Fruit fly (Drosophila melanogaster) whole organism, embryonic: ENCODE results near the gene RapGAP1.
A peak's percentile ranks its signal among the peaks of the same experiment; 100 is the strongest.

ENCODE experiments used
- Atf-2 ChIP-seq: fragments of 200-800 bp; sonication (Bioruptor generic); optimal IDR thresholded peaks from 2 replicates; lab custom pipeline; 2016; ENCODE audit warnings: missing biosample characterization, missing genetic modification characterization
- Awh ChIP-seq: fragments of 200-800 bp; sonication (Bioruptor generic); IDR thresholded peaks from 2 replicates; pipeline ENCODE4, ENCODE4 v1.3.6; 2022; ENCODE audit warnings: missing biosample characterization, missing genetic modification characterization
- Blimp-1 ChIP-seq: fragments of 200-800 bp; sonication (Bioruptor generic); optimal IDR thresholded peaks from 3 replicates; lab custom pipeline; 2018; ENCODE audit warnings: missing biosample characterization, missing genetic modification characterization, mild to moderate bottlenecking, moderate library complexity, missing genetic modification reagents
- BtbVII ChIP-seq: fragments of 200-800 bp; sonication (Bioruptor generic); optimal IDR thresholded peaks from 3 replicates; lab custom pipeline; 2017; ENCODE audit warnings: missing biosample characterization, mild to moderate bottlenecking, missing genetic modification characterization
- CG1024 ChIP-seq: fragments of 200-800 bp; sonication (Bioruptor generic); IDR thresholded peaks from 2 replicates; pipeline ENCODE4 v1.3.6; 2022; ENCODE audit warnings: missing biosample characterization, missing genetic modification characterization
- CG10267 ChIP-seq: fragments of 200-800 bp; sonication (Bioruptor generic); optimal IDR thresholded peaks from 2 replicates; lab custom pipeline; 2018; ENCODE audit warnings: missing biosample characterization, mild to moderate bottlenecking, missing genetic modification characterization, moderate library complexity
- CG11695 ChIP-seq: fragments of 200-800 bp; sonication (Bioruptor generic); IDR thresholded peaks from 3 replicates; pipeline ENCODE4 v1.3.6; 2022; ENCODE audit warnings: missing biosample characterization, missing genetic modification characterization
- CG12236 ChIP-seq: fragments of 200-800 bp; sonication (Bioruptor generic); optimal IDR thresholded peaks from 2 replicates; lab custom pipeline; 2016; ENCODE audit warnings: missing biosample characterization, missing genetic modification characterization
- CG12391 ChIP-seq: fragments of 200-800 bp; sonication (Bioruptor generic); optimal IDR thresholded peaks from 3 replicates; lab custom pipeline; 2018; ENCODE audit warnings: missing biosample characterization, mild to moderate bottlenecking, missing genetic modification characterization, moderate library complexity
- CG13894 ChIP-seq: fragments of 200-800 bp; sonication (Bioruptor generic); optimal IDR thresholded peaks from 3 replicates; lab custom pipeline; 2018; ENCODE audit warnings: missing biosample characterization, mild to moderate bottlenecking, missing genetic modification characterization, moderate library complexity
- CG17912 ChIP-seq: fragments of 200-800 bp; sonication (Bioruptor generic); optimal IDR thresholded peaks from 2 replicates; lab custom pipeline; 2018; ENCODE audit warnings: missing biosample characterization, mild to moderate bottlenecking, missing genetic modification characterization
- CG18764 ChIP-seq: fragments of 200-800 bp; sonication (Bioruptor generic); optimal IDR thresholded peaks from 3 replicates; lab custom pipeline; 2016; ENCODE audit warnings: missing biosample characterization, missing genetic modification characterization
- CG2120 ChIP-seq: fragments of 200-800 bp; sonication (Bioruptor generic); optimal IDR thresholded peaks from 3 replicates; lab custom pipeline; 2016; ENCODE audit warnings: missing biosample characterization, missing genetic modification characterization
- CG2202 ChIP-seq: fragments of 200-800 bp; sonication (Bioruptor generic); optimal IDR thresholded peaks from 2 replicates; lab custom pipeline; 2018; ENCODE audit warnings: missing biosample characterization, mild to moderate bottlenecking, missing genetic modification characterization
- CG2678 ChIP-seq: fragments of 200-800 bp; sonication (Bioruptor generic); optimal IDR thresholded peaks from 3 replicates; lab custom pipeline; 2019; ENCODE audit warnings: missing biosample characterization, mild to moderate bottlenecking, missing genetic modification characterization, moderate library complexity
- CG30020 ChIP-seq: fragments of 200-800 bp; optimal IDR thresholded peaks from 2 replicates; lab custom pipeline; 2019; ENCODE audit warnings: missing biosample characterization, mild to moderate bottlenecking, missing genetic modification characterization, moderate library complexity
- CG3281 ChIP-seq: fragments of 200-800 bp; sonication (Bioruptor generic); optimal IDR thresholded peaks from 3 replicates; lab custom pipeline; 2017; ENCODE audit warnings: missing biosample characterization, mild to moderate bottlenecking, missing genetic modification characterization
- CG3847 ChIP-seq: fragments of 200-800 bp; sonication (Bioruptor generic); IDR thresholded peaks from 2 replicates; pipeline ENCODE4 v1.3.6; 2022; ENCODE audit warnings: missing biosample characterization, missing genetic modification characterization
- CG4328 ChIP-seq: fragments of 200-800 bp; sonication (Bioruptor generic); optimal IDR thresholded peaks from 3 replicates; lab custom pipeline; 2017; ENCODE audit warnings: missing biosample characterization, missing genetic modification reagents, missing genetic modification characterization
- CG4820 ChIP-seq: fragments of 200-800 bp; sonication (Bioruptor generic); optimal IDR thresholded peaks from 3 replicates; lab custom pipeline; 2016; ENCODE audit warnings: missing biosample characterization, missing genetic modification characterization
- CG5180 ChIP-seq: fragments of 200-800 bp; sonication (Bioruptor generic); optimal IDR thresholded peaks from 3 replicates; lab custom pipeline; 2017; ENCODE audit warnings: missing biosample characterization, missing genetic modification characterization, mild to moderate bottlenecking, moderate library complexity, missing genetic modification reagents
- CG6791 ChIP-seq: fragments of 200-800 bp; sonication (Bioruptor generic); IDR thresholded peaks from 3 replicates; pipeline ENCODE4 v1.3.6; 2022; ENCODE audit warnings: missing biosample characterization, missing genetic modification characterization; ENCODE audit not compliant: partially characterized antibody
- CG9609 ChIP-seq: fragments of 200-800 bp; sonication (Bioruptor generic); optimal IDR thresholded peaks from 3 replicates; lab custom pipeline; 2016; ENCODE audit warnings: missing biosample characterization, missing genetic modification characterization
- Deaf1 ChIP-seq: fragments of 200-800 bp; optimal IDR thresholded peaks from 3 replicates; lab custom pipeline; 2019; ENCODE audit warnings: missing biosample characterization, mild to moderate bottlenecking, missing genetic modification characterization, moderate library complexity
- Dref ChIP-seq: fragments of 200-800 bp; sonication (Bioruptor generic); IDR thresholded peaks from 2 replicates; pipeline ENCODE4 v1.3.6; 2022; ENCODE audit warnings: missing biosample characterization, missing genetic modification characterization
- Ets97D ChIP-seq: fragments of 200-800 bp; sonication (Bioruptor generic); optimal IDR thresholded peaks from 3 replicates; lab custom pipeline; 2016; ENCODE audit warnings: missing biosample characterization, missing genetic modification characterization
- Gug ChIP-seq: fragments of 200-800 bp; sonication (Bioruptor generic); IDR thresholded peaks from 4 replicates; pipeline ENCODE4 v1.3.6; 2022; ENCODE audit warnings: missing biosample characterization, missing genetic modification characterization
- Hmr ChIP-seq: fragments of 200-800 bp; sonication (Bioruptor generic); optimal IDR thresholded peaks from 3 replicates; lab custom pipeline; 2017; ENCODE audit warnings: mild to moderate bottlenecking, missing biosample characterization, missing genetic modification reagents, missing genetic modification characterization
- Hmx ChIP-seq: fragments of 200-800 bp; sonication (Bioruptor generic); optimal IDR thresholded peaks from 2 replicates; lab custom pipeline; 2016; ENCODE audit warnings: missing biosample characterization, missing genetic modification characterization
- NC2α ChIP-seq: fragments of 200-800 bp; sonication (Bioruptor generic); optimal IDR thresholded peaks from 2 replicates; lab custom pipeline; 2016; ENCODE audit warnings: missing biosample characterization, missing genetic modification characterization
- Ravus ChIP-seq: fragments of 200-800 bp; sonication (Bioruptor generic); IDR thresholded peaks from 2 replicates; pipeline ENCODE4 v1.3.6; 2022; ENCODE audit warnings: missing biosample characterization, missing genetic modification characterization
- Tbp ChIP-seq: fragments of >200 bp; optimal IDR thresholded peaks from 2 replicates; lab custom pipeline; 2018; ENCODE audit warnings: missing biosample characterization, missing genetic modification characterization
- Vsx1 ChIP-seq: fragments of 200-800 bp; sonication (Bioruptor generic); optimal IDR thresholded peaks from 2 replicates; lab custom pipeline; 2017; ENCODE audit warnings: missing biosample characterization, mild to moderate bottlenecking, missing genetic modification characterization, missing genetic modification reagents
- ase ChIP-seq: fragments of 200-800 bp; sonication (Bioruptor generic); IDR thresholded peaks from 3 replicates; pipeline ENCODE4 v1.3.6; 2022; ENCODE audit warnings: missing biosample characterization, missing genetic modification characterization
- bsh ChIP-seq, 2 experiments: fragments of 200-800 bp; sonication (Bioruptor generic); optimal IDR thresholded peaks; 2 replicates each; lab custom pipeline; 2017 to 2018; ENCODE audit warnings: mild to moderate bottlenecking in 2 of 2, missing biosample characterization in 2 of 2, missing genetic modification characterization in 2 of 2, moderate library complexity in 1 of 2
- cg ChIP-seq: fragments of 200-800 bp; sonication (Bioruptor generic); optimal IDR thresholded peaks from 3 replicates; lab custom pipeline; 2019; ENCODE audit warnings: missing biosample characterization, mild to moderate bottlenecking, missing genetic modification characterization, moderate library complexity
- gce ChIP-seq: fragments of 200-800 bp; sonication (Bioruptor generic); IDR thresholded peaks from 3 replicates; pipeline ENCODE4 v1.3.6; 2022; ENCODE audit warnings: missing biosample characterization, missing genetic modification characterization
- gem ChIP-seq: fragments of 200-800 bp; sonication (Bioruptor generic); optimal IDR thresholded peaks from 2 replicates; lab custom pipeline; 2019; ENCODE audit warnings: missing biosample characterization, mild to moderate bottlenecking, missing genetic modification characterization, moderate library complexity
- insv ChIP-seq, 2 experiments: fragments of 200-800 bp; sonication (Bioruptor generic); optimal IDR thresholded peaks; 3 replicates each; lab custom pipeline; 2016 to 2018; ENCODE audit warnings: missing biosample characterization in 2 of 2, missing genetic modification characterization in 2 of 2
- nerfin-2 ChIP-seq: fragments of 200-800 bp; sonication (Bioruptor generic); IDR thresholded peaks from 2 replicates; pipeline ENCODE4 v1.3.6; 2022; ENCODE audit warnings: missing biosample characterization, missing genetic modification characterization; ENCODE audit not compliant: partially characterized antibody
- onecut ChIP-seq: fragments of 200-800 bp; sonication (Bioruptor generic); IDR thresholded peaks from 2 replicates; pipeline ENCODE4 v1.3.6; 2022; ENCODE audit warnings: missing biosample characterization, missing genetic modification characterization
- org-1 ChIP-seq: fragments of 200-800 bp; sonication (Bioruptor generic); optimal IDR thresholded peaks from 2 replicates; lab custom pipeline; 2017; ENCODE audit warnings: missing biosample characterization, missing genetic modification characterization
- pb ChIP-seq: fragments of 200-800 bp; sonication (Bioruptor generic); optimal IDR thresholded peaks from 3 replicates; lab custom pipeline; 2016; ENCODE audit warnings: missing biosample characterization, missing genetic modification characterization
- prd ChIP-seq, 3 experiments: fragments of >200 bp in 2 of 3; fragments of 200-800 bp in 1 of 3; sonication (Bioruptor generic) in 1 of 3; optimal IDR thresholded peaks in 2 of 3; IDR thresholded peaks in 1 of 3; 2 replicates in 2 of 3; 3 replicates in 1 of 3; pipeline versions ENCODE4 v1.3.6 to Lab custom; 2017 to 2022; ENCODE audit warnings: missing biosample characterization in 1 of 3, missing genetic modification characterization in 1 of 3
- pros ChIP-seq: fragments of 200-800 bp; sonication (Bioruptor generic); optimal IDR thresholded peaks from 3 replicates; lab custom pipeline; 2019; ENCODE audit warnings: missing biosample characterization, mild to moderate bottlenecking, missing genetic modification characterization, moderate library complexity
- scrt ChIP-seq: fragments of 200-800 bp; sonication (Bioruptor generic); optimal IDR thresholded peaks from 2 replicates; lab custom pipeline; 2018; ENCODE audit warnings: missing biosample characterization, mild to moderate bottlenecking, missing genetic modification characterization, moderate library complexity
- slbo ChIP-seq: fragments of 200-800 bp; sonication (Bioruptor generic); IDR thresholded peaks from 2 replicates; pipeline ENCODE4 v1.3.6; 2022; ENCODE audit warnings: missing biosample characterization, missing genetic modification characterization
- so ChIP-seq: fragments of 200-800 bp; sonication (Bioruptor generic); IDR thresholded peaks from 3 replicates; pipeline ENCODE4 v1.3.6; 2022; ENCODE audit warnings: missing biosample characterization, missing genetic modification characterization
- trem ChIP-seq: fragments of 200-800 bp; optimal IDR thresholded peaks from 3 replicates; lab custom pipeline; 2019; ENCODE audit warnings: missing biosample characterization, mild to moderate bottlenecking, missing genetic modification characterization, moderate library complexity
- twi ChIP-seq: fragments of 200-800 bp; optimal IDR thresholded peaks from 2 replicates; lab custom pipeline; 2019; ENCODE audit warnings: missing biosample characterization, mild to moderate bottlenecking, missing genetic modification characterization, moderate library complexity
- z ChIP-seq: fragments of 200-800 bp; sonication (Bioruptor generic); IDR thresholded peaks from 3 replicates; pipeline ENCODE4 v1.3.6; 2022; ENCODE audit warnings: missing biosample characterization, missing genetic modification characterization

Gene RapGAP1

dm6 chr2L:7534024-7534423 is 44.8 kb downstream of the RapGAP1 start (continued):
- TF ChIP-seq Hmx, result no peak
- no peak for TF ChIP-seq CG9609 (GFP tag; lab: Kevin White, UChicago)
- TF ChIP-seq Atf-2, result no peak
- TF ChIP-seq CG4328 (GFP tag; lab: Kevin White, UChicago), result no peak
- no peak for TF ChIP-seq gce (GFP tag; lab: Robert Waterston, UW)
- TF ChIP-seq bsh (GFP tag; optimal IDR thresholded peaks at IDR 0.05; lab: Kevin White, UChicago), result no peak
- no peak for TF ChIP-seq onecut (GFP tag; lab: Robert Waterston, UW)
- TF ChIP-seq Vsx1, result peak; percentile 48
- 0 out of 2 replicates have a peak, but pooled peaks have one; percentile 24 for TF ChIP-seq nerfin-2 (GFP tag; lab: Robert Waterston, UW)
- TF ChIP-seq Deaf1 (tag; lab: Kevin White, UChicago), result no peak
- TF ChIP-seq CG13894 (tag; lab: Kevin White, UChicago), result no peak
- TF ChIP-seq CG17912 (GFP tag; lab: Kevin White, UChicago), result no peak
- no peak for TF ChIP-seq CG2120
- no peak for TF ChIP-seq Dref (GFP tag; lab: Robert Waterston, UW)
- TF ChIP-seq CG4820 (GFP tag; lab: Kevin White, UChicago), result no peak
- no peak for TF ChIP-seq CG10267 (tag; lab: Kevin White, UChicago)
- no peak for TF ChIP-seq pb (GFP tag; lab: Kevin White, UChicago)
- no peak for TF ChIP-seq org-1 (GFP tag; lab: Kevin White, UChicago)
- no peak for TF ChIP-seq CG18764 (GFP tag; lab: Kevin White, UChicago)
- TF ChIP-seq trem (tag; lab: Kevin White, UChicago), result no peak
- TF ChIP-seq pros, result no peak
- no peak for TF ChIP-seq NC2α
- TF ChIP-seq prd (optimal IDR thresholded peaks at IDR 0.05; lab: Kevin White, UChicago), result no peak
- TF ChIP-seq prd (GFP tag; IDR thresholded peaks at IDR 0.05; lab: Robert Waterston, UW), result 0 out of 3 replicates have a peak, but pooled peaks have one; percentile 23
- TF ChIP-seq CG5180 (GFP tag; lab: Kevin White, UChicago), result no peak
- peak; percentile 85 for TF ChIP-seq z
- TF ChIP-seq CG2202 (tag; lab: Kevin White, UChicago), result no peak
- no peak for TF ChIP-seq Blimp-1 (GFP tag; lab: Kevin White, UChicago)
- TF ChIP-seq CG12391 (tag; lab: Kevin White, UChicago), result no peak
- no peak for TF ChIP-seq Ets97D (GFP tag; lab: Kevin White, UChicago)
- no peak for TF ChIP-seq Gug
- TF ChIP-seq CG12236 (GFP tag; lab: Kevin White, UChicago), result no peak
- TF ChIP-seq Awh (GFP tag; lab: Robert Waterston, UW), result no peak
- no peak for TF ChIP-seq Hmr (GFP tag; lab: Kevin White, UChicago)
- TF ChIP-seq insv (GFP tag; optimal IDR thresholded peaks at IDR 0.05; lab: Kevin White, UChicago), result no peak
- 0 out of 2 replicates have a peak, but pooled peaks have one; percentile 10 for TF ChIP-seq slbo (GFP tag; lab: Robert Waterston, UW)
- no peak for TF ChIP-seq scrt (GFP tag; lab: Kevin White, UChicago)
- TF ChIP-seq CG11695 (GFP tag; lab: Robert Waterston, UW), result no peak
- 0 out of 3 replicates have a peak, but pooled peaks have one; percentile 25 for TF ChIP-seq CG6791
- no peak for TF ChIP-seq CG3847 (GFP tag; lab: Robert Waterston, UW)
- 0 out of 3 replicates have a peak, but pooled peaks have one; percentile 32 for TF ChIP-seq so (GFP tag; lab: Robert Waterston, UW)
- no peak for TF ChIP-seq BtbVII (GFP tag; lab: Kevin White, UChicago)
- TF ChIP-seq CG30020 (tag; lab: Kevin White, UChicago), result no peak
- no peak for TF ChIP-seq Ravus
- no peak for TF ChIP-seq cg (GFP tag; lab: Kevin White, UChicago)
- TF ChIP-seq Tbp (GFP tag; lab: Kevin White, UChicago), result no peak
- TF ChIP-seq ase, result no peak
- TF ChIP-seq CG2678 (tag; lab: Kevin White, UChicago), result no peak
- TF ChIP-seq twi (tag; lab: Kevin White, UChicago), result no peak
- TF ChIP-seq CG3281, result no peak
- no peak for TF ChIP-seq CG1024 (GFP tag; lab: Robert Waterston, UW)
- no peak for TF ChIP-seq gem (tag; lab: Kevin White, UChicago)
